Fruit fly (Drosophila melanogaster): ENCODE results near the gene CG31704.

CG31704 gene

DNA sequence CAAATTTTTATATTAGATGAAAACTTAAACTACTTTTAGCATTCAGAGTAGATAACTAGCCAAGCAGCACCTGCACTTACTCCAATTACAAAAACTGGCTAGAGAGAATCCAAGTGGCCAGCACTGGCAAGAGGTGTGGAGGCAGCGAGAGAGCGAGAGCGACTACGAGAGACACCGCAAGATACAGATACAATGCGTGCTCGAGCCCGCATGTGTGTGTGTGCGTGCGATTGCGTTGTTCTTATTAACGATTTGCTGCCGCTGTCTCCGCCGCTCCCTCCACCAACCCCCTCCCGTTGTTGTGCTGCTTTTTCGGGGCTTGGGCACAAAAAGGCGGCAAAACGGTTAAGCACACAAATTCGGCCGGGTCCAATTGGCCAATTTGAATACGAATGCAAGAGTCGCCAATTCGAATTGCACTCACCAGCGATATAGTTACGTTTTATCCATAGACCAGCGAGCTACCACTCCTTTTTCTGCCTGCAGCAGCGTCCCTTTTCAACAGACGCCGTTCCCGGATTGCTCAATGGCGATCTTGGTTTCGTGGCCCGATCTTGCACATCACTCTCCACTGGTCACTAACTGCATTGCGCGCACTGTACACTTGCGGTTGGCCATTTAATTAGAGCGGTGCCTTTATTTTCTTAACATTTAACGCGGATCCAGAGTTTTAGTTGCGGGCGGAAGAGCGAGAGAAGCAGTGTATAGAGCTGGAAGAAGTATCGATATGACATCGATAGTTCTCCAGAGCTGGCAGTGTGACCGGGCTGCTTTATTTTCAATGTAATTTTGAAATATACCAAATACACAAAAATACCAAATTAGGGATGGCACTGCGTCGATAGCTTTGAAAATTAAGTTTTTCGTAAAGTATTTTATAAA is 31.5 kb upstream of the CG31704 start, which contains the start of gene crol (continued):
- peak; percentile 29 for TF ChIP-seq CG7839 (tag; optimal IDR thresholded peaks at IDR 0.05)
- TF ChIP-seq CG12769 (tag; optimal IDR thresholded peaks at IDR 0.05), result peak; percentile 94
- peak; percentile 50 for TF ChIP-seq nmo (GFP tag; optimal IDR thresholded peaks at IDR 0.05)
- TF ChIP-seq CG11723 (GFP tag; optimal IDR thresholded peaks at IDR 0.05), result no peak
- TF ChIP-seq unpg (GFP tag; optimal IDR thresholded peaks at IDR 0.05), result peak; percentile 35
- TF ChIP-seq Dad (GFP tag; optimal IDR thresholded peaks at IDR 0.05), result peak; percentile 15
- TF ChIP-seq grau (tag; optimal IDR thresholded peaks at IDR 0.05), result peak; percentile 39
- TF ChIP-seq cas (GFP tag; IDR thresholded peaks at IDR 0.05), result peak; percentile 40; the same call in 1 of the 2 replicates
- TF ChIP-seq Nf-YC (tag; optimal IDR thresholded peaks at IDR 0.05), result peak; percentile 15
- TF ChIP-seq CG1832 (GFP tag; optimal IDR thresholded peaks at IDR 0.05), result peak; percentile 11
- peak; percentile 64; the same call in 1 of the 2 replicates for TF ChIP-seq CG42726 (GFP tag; IDR thresholded peaks at IDR 0.05; ENCODE audit: partially characterized antibody)
- TF ChIP-seq unc-4 (GFP tag; IDR thresholded peaks at IDR 0.05; ENCODE audit: partially characterized antibody), result peak; percentile 89
- peak; percentile 44; the same call in 1 of the 3 replicates for TF ChIP-seq CG17361 (GFP tag; IDR thresholded peaks at IDR 0.05)
- peak; percentile 90 for TF ChIP-seq Adf1 (GFP tag; IDR thresholded peaks at IDR 0.05)
- no peak for TF ChIP-seq CG13624 (GFP tag; optimal IDR thresholded peaks at IDR 0.05)
- peak; percentile 60 for TF ChIP-seq YL-1 (GFP tag; optimal IDR thresholded peaks at IDR 0.05)
- TF ChIP-seq CG2712 (tag; optimal IDR thresholded peaks at IDR 0.05), result peak; percentile 51
- peak; percentile 15 for TF ChIP-seq exex (tag; optimal IDR thresholded peaks at IDR 0.05)
- peak; percentile 87 for TF ChIP-seq CG9797 (GFP tag; optimal IDR thresholded peaks at IDR 0.05)
- peak; percentile 62 for TF ChIP-seq CG15479 (GFP tag; optimal IDR thresholded peaks at IDR 0.05)
- peak; percentile 81 for TF ChIP-seq knrl (GFP tag; IDR thresholded peaks at IDR 0.05; ENCODE audit: partially characterized antibody)
- TF ChIP-seq Sry-β (GFP tag; optimal IDR thresholded peaks at IDR 0.05), result peak; percentile 94
- TF ChIP-seq mam (GFP tag; optimal IDR thresholded peaks at IDR 0.05), result peak; percentile 1
- peak; percentile 87 for TF ChIP-seq CG10543 (GFP tag; optimal IDR thresholded peaks at IDR 0.05)
- TF ChIP-seq otp (GFP tag; IDR thresholded peaks at IDR 0.05), result peak; percentile 20; the same call in 1 of the 3 replicates
- TF ChIP-seq CG2120 (GFP tag; optimal IDR thresholded peaks at IDR 0.05), result peak; percentile 40
- TF ChIP-seq mirr (GFP tag; optimal IDR thresholded peaks at IDR 0.05), result peak; percentile 55
- TF ChIP-seq CG15601 (tag; optimal IDR thresholded peaks at IDR 0.05), result peak; percentile 32
- TF ChIP-seq CG6791 (GFP tag; IDR thresholded peaks at IDR 0.05; ENCODE audit: partially characterized antibody), result peak; percentile 89
- peak; percentile 28 for TF ChIP-seq sug (tag; optimal IDR thresholded peaks at IDR 0.05)
- TF ChIP-seq CG8924 (tag; optimal IDR thresholded peaks at IDR 0.05), result peak; percentile 42
- TF ChIP-seq Dref (GFP tag; IDR thresholded peaks at IDR 0.05), result peak; percentile 89
- peak; percentile 93 for TF ChIP-seq Deaf1 (tag; optimal IDR thresholded peaks at IDR 0.05)
- peak; percentile 30 for TF ChIP-seq jumu (GFP tag; optimal IDR thresholded peaks at IDR 0.05)
- TF ChIP-seq CTCF (GFP tag; optimal IDR thresholded peaks at IDR 0.05), result peak; percentile 20
- no peak for TF ChIP-seq dpn (GFP tag; optimal IDR thresholded peaks at IDR 0.05)
- peak; percentile 84 for TF ChIP-seq hbn (GFP tag; IDR thresholded peaks at IDR 0.05; ENCODE audit: partially characterized antibody)
- no peak for TF ChIP-seq prd (optimal IDR thresholded peaks at IDR 0.05)
- peak; percentile 23; the same call in 1 of the 3 replicates for TF ChIP-seq prd (GFP tag; IDR thresholded peaks at IDR 0.05)
- peak; percentile 24 for TF ChIP-seq CG9727 (GFP tag; optimal IDR thresholded peaks at IDR 0.05)
- no peak for TF ChIP-seq CG17612 (GFP tag; IDR thresholded peaks at IDR 0.05)
- peak; percentile 86 to 91 for TF ChIP-seq Trl (optimal IDR thresholded peaks at IDR 0.05)
- no peak for TF ChIP-seq Trl (GFP tag; optimal IDR thresholded peaks at IDR 0.05)
- TF ChIP-seq ttk (GFP tag; IDR thresholded peaks at IDR 0.05), result 0 out of 2 replicates have a peak, but pooled peaks have one; percentile 16
- TF ChIP-seq yki (optimal IDR thresholded peaks at IDR 0.05), result peak; percentile 72
- TF ChIP-seq Ravus (GFP tag; IDR thresholded peaks at IDR 0.05), result no peak
- 0 out of 2 replicates have a peak, but pooled peaks have one; percentile 46 for TF ChIP-seq rib (GFP tag; IDR thresholded peaks at IDR 0.05)
- TF ChIP-seq Scr (GFP tag; IDR thresholded peaks at IDR 0.05; ENCODE audit: partially characterized antibody), result peak; percentile 81
- TF ChIP-seq CG12744 (GFP tag; optimal IDR thresholded peaks at IDR 0.05), result no peak
